Fruit fly (Drosophila melanogaster): ENCODE data around the gene CG6163.

Gene CG6163

DNA sequence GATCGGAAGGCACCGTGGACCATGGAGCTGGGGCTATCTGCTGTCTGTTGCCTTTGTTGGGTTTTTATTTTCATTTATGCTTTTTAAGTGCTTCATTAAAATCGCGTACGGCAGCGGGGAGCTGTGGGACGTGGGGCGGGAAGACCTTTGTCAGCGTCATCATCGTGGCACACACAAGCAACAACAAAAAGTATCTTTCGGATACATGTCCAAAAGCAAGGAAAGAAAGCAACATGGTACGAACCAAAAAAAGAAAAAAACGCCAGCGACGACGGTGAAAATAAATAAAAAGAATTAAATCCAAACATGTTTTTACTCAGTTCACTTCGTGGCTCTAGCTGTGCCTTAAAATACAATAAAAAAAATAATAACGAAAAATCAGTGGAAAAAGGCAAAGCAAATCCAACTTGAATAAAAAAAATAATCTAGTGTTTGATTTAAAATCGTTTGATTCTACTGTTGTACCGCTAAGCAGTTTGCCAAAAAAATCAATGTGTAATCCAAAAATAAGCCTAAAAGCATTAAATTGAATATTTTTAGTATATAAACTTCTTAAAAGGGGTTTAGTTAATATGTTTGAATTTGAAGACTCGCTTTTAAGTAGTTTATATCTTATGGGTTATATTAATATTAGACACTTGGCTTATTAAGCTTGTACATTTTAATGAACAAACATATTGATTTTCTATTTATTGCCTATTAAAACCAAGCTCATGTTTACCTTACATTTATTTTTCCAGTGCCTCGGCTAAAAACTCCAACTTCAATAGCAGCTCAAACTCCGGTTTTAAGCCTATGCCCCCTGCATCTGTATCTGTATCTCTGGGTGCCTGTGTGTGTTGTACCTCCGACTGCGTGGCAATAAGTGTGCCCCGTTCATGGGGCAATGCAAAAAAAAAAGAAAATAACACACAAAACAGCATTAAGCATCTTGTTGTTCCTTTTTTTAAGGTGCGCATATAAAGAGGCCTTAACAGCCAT lies 3.9 kb upstream of the CG6163 start:
- TF ChIP-seq CG12605 (GFP tag; IDR thresholded peaks at IDR 0.05): peak; percentile 97
- TF ChIP-seq gl (tag; optimal IDR thresholded peaks at IDR 0.05): peak; percentile 99
- peak; percentile 89 for TF ChIP-seq CG8159 (tag; optimal IDR thresholded peaks at IDR 0.05)
- peak; percentile 97 for TF ChIP-seq CG13204 (GFP tag; optimal IDR thresholded peaks at IDR 0.05)
- peak; percentile 86 for TF ChIP-seq Pif1B (GFP tag; optimal IDR thresholded peaks at IDR 0.05)
- peak; percentile 75 for TF ChIP-seq CG15710 (tag; optimal IDR thresholded peaks at IDR 0.05)
- TF ChIP-seq rn (GFP tag; IDR thresholded peaks at IDR 0.05): peak; percentile 69; the same call in 1 of the 2 replicates
- no peak for TF ChIP-seq CG10348 (GFP tag; IDR thresholded peaks at IDR 0.05)
- TF ChIP-seq D1 (tag; optimal IDR thresholded peaks at IDR 0.05): peak; percentile 76
- peak; percentile 76 for TF ChIP-seq Snoo (tag; optimal IDR thresholded peaks at IDR 0.05)
- TF ChIP-seq CG17806 (tag; optimal IDR thresholded peaks at IDR 0.05): peak; percentile 61
- TF ChIP-seq CG4496 (GFP tag; IDR thresholded peaks at IDR 0.05): peak; percentile 93
- TF ChIP-seq EcR (GFP tag; optimal IDR thresholded peaks at IDR 0.05): peak; percentile 71
- peak; percentile 80 for TF ChIP-seq CG32121 (GFP tag; IDR thresholded peaks at IDR 0.05)
- TF ChIP-seq CG9948 (tag; optimal IDR thresholded peaks at IDR 0.05): peak; percentile 82
- peak; percentile 93 for TF ChIP-seq fd96Ca (GFP tag; IDR thresholded peaks at IDR 0.05)
- peak; percentile 85 for TF ChIP-seq CG14655 (GFP tag; optimal IDR thresholded peaks at IDR 0.05)
- peak; percentile 91 for TF ChIP-seq Ets98B (GFP tag; IDR thresholded peaks at IDR 0.05)
- TF ChIP-seq Pif1A (GFP tag; optimal IDR thresholded peaks at IDR 0.05): peak; percentile 87
- TF ChIP-seq CG34367 (tag; optimal IDR thresholded peaks at IDR 0.05): peak; percentile 87
- TF ChIP-seq CG8301 (tag; optimal IDR thresholded peaks at IDR 0.05): peak; percentile 61

DNA sequence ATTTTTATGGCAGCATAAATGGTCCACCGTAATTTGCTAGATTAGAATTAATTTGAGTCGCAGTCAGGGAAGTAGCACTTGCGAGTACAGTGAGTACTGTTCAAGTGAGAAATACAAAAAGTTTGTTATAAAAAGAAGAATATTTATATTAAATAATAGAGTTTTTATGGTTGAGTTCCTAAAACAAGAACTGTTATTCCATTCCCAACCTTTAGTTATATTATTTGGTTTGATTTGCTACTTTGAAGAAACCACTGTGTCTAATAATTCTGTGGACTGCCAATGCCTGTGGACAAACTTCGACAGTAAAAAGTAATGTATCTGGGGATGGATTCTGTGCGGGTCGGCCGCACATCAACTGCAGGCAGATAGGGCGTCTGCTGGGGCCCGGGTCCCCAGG lies 3.1 kb upstream of the CG6163 start:
- TF ChIP-seq CG9948 (tag; optimal IDR thresholded peaks at IDR 0.05): peak; percentile 1
- TF ChIP-seq CG8159 (tag; optimal IDR thresholded peaks at IDR 0.05): peak; percentile 16
- TF ChIP-seq CG4496 (GFP tag; IDR thresholded peaks at IDR 0.05): peak; percentile 46; the same call in 2 of the 3 replicates
- no peak for TF ChIP-seq CG8301 (tag; optimal IDR thresholded peaks at IDR 0.05)
- TF ChIP-seq CG32121 (GFP tag; IDR thresholded peaks at IDR 0.05): peak; percentile 13
- TF ChIP-seq CG14655 (GFP tag; optimal IDR thresholded peaks at IDR 0.05): peak; percentile 37

DNA sequence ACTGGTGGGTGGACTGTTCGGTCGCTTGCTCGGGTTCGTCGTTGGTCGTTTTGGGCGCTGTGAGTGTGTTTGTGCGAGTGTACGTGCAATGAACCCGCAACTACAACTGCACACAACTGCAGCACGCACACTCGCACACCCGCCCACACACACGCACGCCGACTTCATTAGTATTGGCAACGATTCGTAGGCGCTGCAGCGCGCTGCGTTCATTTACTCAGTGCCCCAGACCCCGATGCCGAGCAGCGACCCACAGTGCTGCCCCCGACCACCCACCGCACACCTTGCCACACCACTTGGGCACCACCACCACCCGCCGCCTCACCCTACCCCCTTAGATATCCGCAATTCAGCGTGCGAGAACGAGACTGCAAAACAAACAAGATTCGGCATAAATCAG lies 1.7 kb upstream of the CG6163 start:
- peak; percentile 97 for TF ChIP-seq EcR (GFP tag; optimal IDR thresholded peaks at IDR 0.05)
- TF ChIP-seq gl (tag; optimal IDR thresholded peaks at IDR 0.05): peak; percentile 67
- TF ChIP-seq Pif1B (GFP tag; optimal IDR thresholded peaks at IDR 0.05): peak; percentile 4
- peak; percentile 90 for TF ChIP-seq CG4496 (GFP tag; IDR thresholded peaks at IDR 0.05)
- TF ChIP-seq CG34367 (tag; optimal IDR thresholded peaks at IDR 0.05): no peak
- peak; percentile 90 for TF ChIP-seq CG13204 (GFP tag; optimal IDR thresholded peaks at IDR 0.05)
- no peak for TF ChIP-seq CG15710 (tag; optimal IDR thresholded peaks at IDR 0.05)
- no peak for TF ChIP-seq CG17806 (tag; optimal IDR thresholded peaks at IDR 0.05)
- TF ChIP-seq CG8159 (tag; optimal IDR thresholded peaks at IDR 0.05): no peak
- TF ChIP-seq CG8301 (tag; optimal IDR thresholded peaks at IDR 0.05): peak; percentile 15
- peak; percentile 88 for TF ChIP-seq CG32121 (GFP tag; IDR thresholded peaks at IDR 0.05)
- no peak for TF ChIP-seq D1 (tag; optimal IDR thresholded peaks at IDR 0.05)
- peak; percentile 85 for TF ChIP-seq fd96Ca (GFP tag; IDR thresholded peaks at IDR 0.05)
- TF ChIP-seq CG14655 (GFP tag; optimal IDR thresholded peaks at IDR 0.05): no peak
- no peak for TF ChIP-seq CG9948 (tag; optimal IDR thresholded peaks at IDR 0.05)
- no peak for TF ChIP-seq rn (GFP tag; IDR thresholded peaks at IDR 0.05)
- peak; percentile 77 for TF ChIP-seq CG12605 (GFP tag; IDR thresholded peaks at IDR 0.05)
- TF ChIP-seq Ets98B (GFP tag; IDR thresholded peaks at IDR 0.05): peak; percentile 80

DNA sequence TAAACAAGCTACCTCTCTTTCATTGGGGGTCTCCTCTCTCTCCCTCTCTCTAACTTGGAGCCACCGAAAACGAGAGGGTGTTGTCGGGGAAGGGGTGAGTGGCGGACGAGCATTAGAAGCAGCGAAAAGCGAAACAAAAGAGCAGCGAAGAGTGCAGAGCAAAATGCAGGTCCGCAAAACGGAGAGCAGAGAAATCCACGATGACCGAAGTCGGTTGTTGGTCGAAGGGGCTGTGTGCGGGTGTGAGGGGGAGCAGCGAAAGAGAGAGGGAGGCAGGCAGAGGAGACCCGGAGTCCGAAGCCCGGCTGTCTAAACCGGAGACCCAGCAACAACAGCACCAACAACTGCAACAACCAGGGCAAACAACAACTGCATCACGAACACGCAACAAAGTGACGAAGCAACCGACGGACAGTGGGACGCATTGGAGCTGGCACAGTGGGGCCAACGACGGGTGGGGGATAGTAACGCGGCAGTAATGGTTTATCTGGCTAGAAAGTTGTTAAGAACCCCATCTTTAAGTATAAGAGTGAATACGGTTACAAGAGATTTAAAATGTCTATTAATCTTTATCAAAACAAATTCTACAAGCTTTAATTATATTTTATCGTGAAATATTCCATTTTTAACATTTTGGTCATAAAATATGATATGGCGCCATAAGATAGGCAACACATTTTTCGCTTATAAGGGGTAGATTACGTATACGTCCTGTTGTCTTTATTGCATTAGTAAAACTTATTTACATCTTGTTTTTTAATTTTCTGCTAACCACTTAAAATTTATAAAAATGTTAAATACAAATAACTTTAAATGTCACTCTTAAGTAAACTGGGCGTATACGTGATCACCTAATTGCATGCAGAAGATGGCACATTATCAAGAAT lies 990 bp upstream of the CG6163 start:
- TF ChIP-seq fd96Ca (GFP tag; IDR thresholded peaks at IDR 0.05) (peak; percentile 67), CG9948 (tag; optimal IDR thresholded peaks at IDR 0.05) (peak; percentile 32), CG15710 (tag; optimal IDR thresholded peaks at IDR 0.05) (peak; percentile 15), EcR (GFP tag; optimal IDR thresholded peaks at IDR 0.05) (peak; percentile 52), CG4496 (GFP tag; IDR thresholded peaks at IDR 0.05) (peak; percentile 64), D1 (tag; optimal IDR thresholded peaks at IDR 0.05) (peak; percentile 10), CG17806 (tag; optimal IDR thresholded peaks at IDR 0.05) (peak; percentile 24), CG34367 (tag; optimal IDR thresholded peaks at IDR 0.05) (no peak), CG10348 (GFP tag; IDR thresholded peaks at IDR 0.05) (no peak), CG13204 (GFP tag; optimal IDR thresholded peaks at IDR 0.05) (no peak), rn (GFP tag; IDR thresholded peaks at IDR 0.05) (no peak), CG12605 (GFP tag; IDR thresholded peaks at IDR 0.05) (peak; percentile 46), CG32121 (GFP tag; IDR thresholded peaks at IDR 0.05) (peak; percentile 59), Ets98B (GFP tag; IDR thresholded peaks at IDR 0.05) (peak; percentile 80), CG14655 (GFP tag; optimal IDR thresholded peaks at IDR 0.05) (peak; percentile 36), CG8159 (tag; optimal IDR thresholded peaks at IDR 0.05) (peak; percentile 54)

DNA sequence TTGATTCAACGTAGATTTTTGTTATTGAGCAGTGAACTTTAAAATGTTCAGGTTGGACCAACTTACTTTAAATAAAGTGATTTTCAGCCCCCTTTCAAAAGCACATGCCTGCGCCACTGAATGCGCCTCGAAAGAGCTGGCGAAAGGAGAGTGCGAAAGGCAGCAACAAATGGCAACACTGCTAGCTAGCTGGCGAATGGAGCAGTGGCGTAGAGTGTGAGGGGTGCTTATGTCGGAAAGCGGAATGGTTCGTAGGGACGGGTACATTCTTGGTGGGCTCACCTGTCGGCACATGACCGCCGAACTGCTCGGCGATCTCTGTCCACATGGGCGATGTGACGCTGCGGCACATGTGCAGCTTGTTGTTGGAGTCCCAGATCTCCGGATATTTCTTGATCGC lies 358 bp downstream of the CG6163 start:
- peak; percentile 83 for TF ChIP-seq CG9948 (tag; optimal IDR thresholded peaks at IDR 0.05)
- peak; percentile 70 for TF ChIP-seq gl (tag; optimal IDR thresholded peaks at IDR 0.05)
- TF ChIP-seq EcR (GFP tag; optimal IDR thresholded peaks at IDR 0.05): no peak
- TF ChIP-seq CG14655 (GFP tag; optimal IDR thresholded peaks at IDR 0.05): peak; percentile 93
- TF ChIP-seq fd96Ca (GFP tag; IDR thresholded peaks at IDR 0.05): peak; percentile 91
- peak; percentile 86 for TF ChIP-seq CG17806 (tag; optimal IDR thresholded peaks at IDR 0.05)
- TF ChIP-seq CG34367 (tag; optimal IDR thresholded peaks at IDR 0.05): peak; percentile 74
- peak; percentile 89 for TF ChIP-seq CG8159 (tag; optimal IDR thresholded peaks at IDR 0.05)
- peak; percentile 95 for TF ChIP-seq Ets98B (GFP tag; IDR thresholded peaks at IDR 0.05)
- TF ChIP-seq CG8301 (tag; optimal IDR thresholded peaks at IDR 0.05): peak; percentile 88
- peak; percentile 94 for TF ChIP-seq Pif1A (GFP tag; optimal IDR thresholded peaks at IDR 0.05)
- TF ChIP-seq CG10348 (GFP tag; IDR thresholded peaks at IDR 0.05): 0 out of 2 replicates have a peak, but pooled peaks have one; percentile 12
- peak; percentile 77 for TF ChIP-seq Pif1B (GFP tag; optimal IDR thresholded peaks at IDR 0.05)
- peak; percentile 94 for TF ChIP-seq CG4496 (GFP tag; IDR thresholded peaks at IDR 0.05)
- peak; percentile 84 for TF ChIP-seq CG12605 (GFP tag; IDR thresholded peaks at IDR 0.05)
- TF ChIP-seq CG15710 (tag; optimal IDR thresholded peaks at IDR 0.05): peak; percentile 81
- TF ChIP-seq D1 (tag; optimal IDR thresholded peaks at IDR 0.05): peak; percentile 78
- TF ChIP-seq CG13204 (GFP tag; optimal IDR thresholded peaks at IDR 0.05): peak; percentile 49
- TF ChIP-seq Snoo (tag; optimal IDR thresholded peaks at IDR 0.05): peak; percentile 60
- peak; percentile 72; the same call in 1 of the 2 replicates for TF ChIP-seq rn (GFP tag; IDR thresholded peaks at IDR 0.05)
- TF ChIP-seq CG32121 (GFP tag; IDR thresholded peaks at IDR 0.05): peak; percentile 87

All from whole organism, pupa.